Fruit fly (Drosophila melanogaster) Kc167 (cell line): Measurements from ENCODE around the gene Psf3.

Experiments used
- Myc ChIP-seq: fragments of >200 bp; optimal IDR thresholded peaks from 2 replicates; lab custom pipeline; 2017; ENCODE audit warnings: missing external identifiers
- Sin3A ChIP-seq: fragments of >200 bp; optimal IDR thresholded peaks from 2 replicates; lab custom pipeline; 2018; ENCODE audit warnings: missing external identifiers
- h ChIP-seq: fragments of >200 bp; optimal IDR thresholded peaks from 3 replicates; lab custom pipeline; 2018; ENCODE audit warnings: missing external identifiers
- insv ChIP-seq: fragments of >200 bp; optimal IDR thresholded peaks from 3 replicates; lab custom pipeline; 2018; ENCODE audit warnings: missing external identifiers
- psq ChIP-seq: fragments of >200 bp; optimal IDR thresholded peaks from 2 replicates; lab custom pipeline; 2017; ENCODE audit warnings: missing external identifiers
- ttk ChIP-seq: sonication (Bioruptor generic); optimal IDR thresholded peaks from 2 replicates; lab custom pipeline; 2017; ENCODE audit warnings: missing external identifiers

Psf3 gene

DNA sequence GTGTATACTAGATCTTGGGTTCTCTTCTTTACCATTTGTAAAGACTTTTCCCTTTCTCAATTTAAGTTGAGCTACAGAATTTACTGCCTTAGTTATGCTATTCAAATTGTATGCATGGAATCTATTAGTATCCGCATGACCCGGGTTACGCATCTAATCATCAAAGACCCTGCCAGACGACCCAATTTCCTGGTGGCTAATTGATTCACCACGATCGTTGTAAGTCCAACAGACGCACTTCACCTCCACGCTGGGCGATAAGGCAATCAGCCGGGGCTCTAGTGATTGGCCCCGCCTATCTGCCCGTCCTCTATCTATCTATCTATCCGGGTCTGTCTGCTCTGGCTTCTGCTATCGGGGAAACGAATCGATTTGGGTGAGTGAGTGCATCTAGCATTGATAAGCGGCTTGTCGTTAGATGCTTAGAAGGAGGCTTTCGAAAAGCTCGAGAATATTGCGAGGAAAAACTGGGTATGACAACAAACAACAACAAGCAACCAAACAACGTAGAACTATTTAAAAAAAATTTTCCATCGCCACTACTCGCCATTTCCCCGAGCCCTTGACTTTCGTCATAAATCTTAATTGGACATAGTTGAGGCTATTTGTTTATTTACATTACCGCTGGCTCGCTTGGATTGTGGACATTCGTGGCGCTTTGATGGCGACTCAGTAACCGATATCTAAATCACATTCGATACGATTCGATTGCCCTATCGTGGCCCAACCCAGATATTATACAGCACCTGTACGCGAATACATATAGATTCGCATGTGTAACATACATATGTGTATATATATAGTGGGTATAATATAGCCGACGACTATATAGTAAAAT, 15.2 kb downstream of the Psf3 start:
- TF ChIP-seq Myc (lab: Kevin White, UChicago) (no peak), h (lab: Kevin White, UChicago) (no peak), psq (no peak)

DNA sequence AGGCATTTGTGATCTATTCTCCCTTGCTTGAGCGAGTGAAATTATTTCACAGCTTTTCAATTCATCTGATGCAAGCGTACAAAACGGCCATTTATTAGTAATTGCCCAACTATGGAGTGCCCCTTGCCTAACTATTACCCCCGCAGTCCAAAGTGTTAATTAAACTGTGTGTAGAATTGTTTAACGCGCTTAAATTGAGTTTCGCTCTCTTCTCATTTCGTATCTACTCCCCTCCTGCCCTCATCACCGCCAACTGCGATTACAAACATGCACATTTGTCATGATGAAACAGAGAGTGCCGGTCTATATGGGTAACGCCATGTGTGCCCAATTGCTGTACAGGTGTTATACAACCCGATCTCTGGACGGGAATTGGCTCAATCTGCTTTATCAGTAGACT, 15.9 kb downstream of the Psf3 start:
- no peak for TF ChIP-seq Myc (lab: Kevin White, UChicago)
- no peak for TF ChIP-seq Sin3A (lab: Kevin White, UChicago)
- no peak for TF ChIP-seq h (lab: Kevin White, UChicago)
- TF ChIP-seq psq, result no peak
- no peak for TF ChIP-seq ttk

DNA sequence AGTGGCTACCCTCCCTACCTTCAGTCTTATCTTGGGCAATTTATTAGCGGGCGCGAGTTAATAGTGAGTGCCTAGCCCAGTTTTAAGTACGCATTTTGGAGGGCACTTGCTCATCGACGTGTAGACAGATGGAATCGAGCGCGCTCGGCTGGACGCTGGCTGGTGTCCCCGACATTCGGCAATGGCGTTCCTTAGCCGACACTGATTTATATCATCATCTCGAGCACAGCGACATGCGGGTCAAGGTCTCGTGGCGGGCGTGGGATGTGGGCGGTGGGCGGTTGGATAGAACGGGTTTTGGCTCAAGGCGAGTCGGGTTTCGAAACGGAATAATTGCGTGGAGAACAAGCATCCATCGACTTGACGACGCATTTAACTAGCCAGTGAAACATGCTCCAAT, 16.3 kb downstream of the Psf3 start:
- TF ChIP-seq psq (no peak), Myc (lab: Kevin White, UChicago) (no peak), ttk (no peak), Sin3A (lab: Kevin White, UChicago) (no peak), insv (no peak), h (lab: Kevin White, UChicago) (no peak)

DNA sequence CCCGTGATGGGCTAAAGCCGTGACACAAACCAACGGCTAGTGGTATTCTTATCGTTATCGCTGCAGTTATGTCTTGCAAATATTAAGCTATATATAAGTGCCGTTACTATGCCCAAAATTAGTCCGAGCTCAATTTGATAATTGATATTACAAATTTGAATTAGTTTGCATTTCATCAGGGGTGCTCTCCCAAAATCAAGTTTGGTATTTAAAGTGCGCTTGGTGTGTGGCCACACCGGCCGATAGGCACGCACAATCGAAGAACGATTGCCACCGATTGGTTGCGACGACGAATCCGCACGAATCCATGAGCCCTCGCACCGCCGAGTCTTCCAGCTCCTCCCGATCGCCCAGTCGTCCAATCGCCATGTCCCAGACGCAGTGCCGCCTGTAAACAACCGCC, 17.9 kb downstream of the Psf3 start, which contains the start of gene CG17841:
Gene CG17841, plus strand, starts transcription at position 252 of the 403 bp plus-strand sequence.
- TF ChIP-seq psq, result no peak
- no peak for TF ChIP-seq Myc (lab: Kevin White, UChicago)
- no peak for TF ChIP-seq Sin3A (lab: Kevin White, UChicago)
- no peak for TF ChIP-seq ttk
- TF ChIP-seq h (lab: Kevin White, UChicago), result no peak
- no peak for TF ChIP-seq insv

- no peak for TF ChIP-seq Sin3A (lab: Kevin White, UChicago)
- no peak for TF ChIP-seq Myc (lab: Kevin White, UChicago)
- TF ChIP-seq insv, result no peak
- no peak for TF ChIP-seq h (lab: Kevin White, UChicago)
- no peak for TF ChIP-seq ttk
- TF ChIP-seq psq, result no peak
These were observed 18.3 kb downstream of the Psf3 start, which contains the start of gene CG32679 for dm6 chrX:10367372-10367771. TSS of gene CG32679 (minus strand) at chrX:10367472.

dm6 chrX:10365748-10366415, 19.8 kb downstream of the Psf3 start:
- TF ChIP-seq ttk (no peak), psq (no peak), Sin3A (lab: Kevin White, UChicago) (no peak), Myc (lab: Kevin White, UChicago) (no peak), insv (no peak), h (lab: Kevin White, UChicago) (no peak)

- no peak for TF ChIP-seq ttk
- no peak for TF ChIP-seq psq
- TF ChIP-seq h (lab: Kevin White, UChicago), result no peak
- TF ChIP-seq Myc (lab: Kevin White, UChicago), result no peak
- no peak for TF ChIP-seq Sin3A (lab: Kevin White, UChicago)
- no peak for TF ChIP-seq insv
These were observed 21.0 kb downstream of the Psf3 start for dm6 chrX:10364556-10365227.

DNA sequence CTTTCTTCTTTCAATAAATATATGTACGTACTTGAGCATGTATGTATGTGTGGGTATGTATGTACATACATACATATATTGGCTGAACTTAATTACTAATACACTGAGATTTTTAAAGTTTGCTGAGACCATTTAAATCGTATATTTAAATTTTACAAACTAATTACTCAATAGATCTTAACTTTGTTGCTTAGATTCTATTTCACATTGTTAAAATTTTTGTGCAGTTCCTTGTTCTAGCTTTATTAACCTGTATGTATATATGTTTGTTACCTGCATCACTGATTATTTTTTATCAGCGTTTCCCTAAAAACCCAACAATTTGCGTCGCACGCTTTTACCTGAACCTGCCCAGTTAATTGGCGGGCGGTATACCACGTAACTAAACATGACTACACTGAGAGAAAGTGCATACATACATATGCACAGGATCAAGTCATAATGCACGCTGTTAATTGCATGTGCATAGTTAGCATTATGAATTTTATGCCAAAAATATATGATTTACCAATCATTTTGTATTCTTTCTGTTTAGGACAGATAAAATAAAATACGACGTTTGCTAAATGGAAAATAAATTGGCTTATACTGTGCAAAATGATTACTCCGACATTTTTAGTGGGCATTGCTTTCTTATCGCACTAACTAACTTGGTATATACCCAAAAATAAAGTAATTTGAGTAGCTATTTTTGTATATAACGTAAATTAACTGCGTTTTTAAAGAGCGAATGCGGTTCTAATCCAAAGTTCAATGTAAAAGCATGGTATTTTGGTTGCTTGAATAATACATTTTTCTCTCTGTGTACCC, 22.9 kb downstream of the Psf3 start:
- no peak for TF ChIP-seq Sin3A (lab: Kevin White, UChicago)
- no peak for TF ChIP-seq h (lab: Kevin White, UChicago)
- TF ChIP-seq Myc (lab: Kevin White, UChicago), result no peak

DNA sequence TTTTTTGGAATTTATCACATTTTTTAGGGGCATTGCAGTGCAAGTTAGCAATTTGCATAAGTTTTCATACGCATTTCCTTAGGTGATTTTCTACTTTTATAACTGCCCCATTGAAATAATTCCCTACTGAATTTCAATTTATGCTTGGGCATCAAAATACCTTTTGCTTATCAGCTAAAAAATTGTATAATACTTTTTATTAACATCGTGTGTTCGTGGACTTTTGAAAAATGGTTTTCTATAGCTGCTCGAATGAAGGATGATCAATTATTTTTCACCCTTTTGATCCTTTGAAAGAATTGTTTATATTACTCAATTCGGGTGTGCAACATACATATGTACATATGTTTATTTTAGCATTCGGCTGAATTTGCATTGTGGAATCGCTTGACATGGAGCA, 23.5 kb downstream of the Psf3 start:
- TF ChIP-seq psq (no peak), insv (no peak), h (lab: Kevin White, UChicago) (no peak), ttk (no peak), Myc (lab: Kevin White, UChicago) (no peak), Sin3A (lab: Kevin White, UChicago) (no peak)

DNA sequence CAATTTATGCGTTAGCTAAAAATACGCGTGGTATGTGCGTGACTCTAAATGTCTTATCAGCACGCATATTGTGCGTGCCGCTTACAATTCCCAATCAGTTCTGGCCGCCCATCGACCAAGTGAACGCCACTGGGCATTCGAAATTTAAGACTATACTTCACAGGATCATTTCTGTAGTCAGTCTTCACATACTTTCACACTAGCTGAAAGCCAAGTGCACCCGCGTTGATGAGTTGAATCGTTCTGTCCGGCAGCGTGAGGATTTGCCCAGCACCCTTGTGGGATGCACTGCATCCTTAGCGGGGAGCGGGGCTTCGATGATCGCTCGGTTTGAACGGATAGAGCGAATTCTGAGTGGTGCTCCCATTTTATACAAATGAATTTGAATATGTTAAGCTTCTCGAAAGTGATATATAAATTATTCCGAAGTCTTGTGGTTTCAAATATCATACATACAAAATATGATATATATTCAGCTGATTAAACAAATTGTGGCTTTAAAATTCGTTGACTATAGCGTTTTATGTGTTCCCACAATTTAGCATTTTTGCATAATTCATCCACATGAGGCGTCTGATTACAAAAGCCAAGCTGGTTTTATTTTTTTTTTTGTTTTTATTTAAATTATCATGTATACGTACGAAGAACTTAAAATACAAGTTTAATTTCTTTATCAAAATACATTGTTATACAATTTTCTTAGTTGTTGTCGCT, 37.5 kb downstream of the Psf3 start:
- TF ChIP-seq h (lab: Kevin White, UChicago) (no peak), Myc (lab: Kevin White, UChicago) (no peak), ttk (no peak), Sin3A (lab: Kevin White, UChicago) (no peak), psq (no peak), insv (no peak)

- TF ChIP-seq psq (no peak), Myc (lab: Kevin White, UChicago) (no peak), ttk (no peak), Sin3A (lab: Kevin White, UChicago) (no peak), h (lab: Kevin White, UChicago) (no peak), insv (no peak)
These were observed 45.2 kb downstream of the Psf3 start for dm6 chrX:10340492-10340891.
